Fruit fly (Drosophila melanogaster): Measurements from ENCODE around the gene dop.

dop gene

DNA sequence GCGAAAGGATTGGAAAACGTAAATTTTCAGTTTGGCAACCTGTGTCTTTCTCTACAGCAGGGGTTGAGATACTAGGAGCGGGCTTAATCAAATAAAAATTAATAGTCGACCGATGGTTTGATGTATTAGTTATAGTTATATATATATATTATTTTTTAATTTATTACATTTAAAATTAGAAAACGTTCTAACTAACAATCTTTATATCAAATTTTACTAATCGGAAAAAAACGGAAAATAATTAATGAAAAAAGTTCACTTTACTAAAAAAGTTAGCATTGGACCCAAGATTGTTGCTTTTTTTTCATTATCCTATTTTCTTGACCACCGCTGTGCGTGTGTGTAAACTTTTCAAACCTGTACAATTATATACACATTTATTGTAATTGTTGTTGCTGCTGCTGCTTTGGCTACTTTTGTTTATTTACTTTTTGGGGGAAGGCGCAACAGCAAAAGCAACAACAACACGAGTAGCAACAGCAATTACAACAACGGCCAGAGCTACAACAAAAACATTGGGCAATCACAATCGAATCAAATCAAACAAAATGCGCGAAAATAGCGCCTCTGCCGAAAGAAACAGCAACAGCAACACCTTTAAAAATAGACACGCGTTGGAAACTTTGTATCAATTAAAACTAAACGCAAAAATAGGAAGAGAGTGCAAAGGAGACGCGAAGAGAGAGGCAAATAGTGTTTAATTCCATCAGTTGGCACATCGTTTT lies 26.9 kb downstream of the dop start (continued):
- TF ChIP-seq croc (GFP tag; conservative IDR thresholded peaks at IDR 0.05) (no peak), Max (GFP tag; optimal IDR thresholded peaks at IDR 0.05) (no peak), CG11247 (GFP tag; IDR thresholded peaks at IDR 0.05) (no peak), Sin3A (optimal IDR thresholded peaks at IDR 0.05) (no peak), HmgD (GFP tag; optimal IDR thresholded peaks at IDR 0.05) (no peak), dmrt11E (tag; optimal IDR thresholded peaks at IDR 0.05) (peak; percentile 28), vfl (GFP tag; optimal IDR thresholded peaks at IDR 0.05) (no peak), CG15696 (tag; optimal IDR thresholded peaks at IDR 0.05) (peak; percentile 26), ranshi (GFP tag; IDR thresholded peaks at IDR 0.05) (peak; percentile 56), CG7987 (GFP tag; optimal IDR thresholded peaks at IDR 0.05) (no peak), crp (GFP tag; optimal IDR thresholded peaks at IDR 0.05) (no peak), Sry-δ (GFP tag; optimal IDR thresholded peaks at IDR 0.05) (no peak), NC2α (GFP tag; optimal IDR thresholded peaks at IDR 0.05) (no peak), CG7963 (GFP tag; IDR thresholded peaks at IDR 0.05; ENCODE audit: partially characterized antibody) (no peak), CG12236 (GFP tag; optimal IDR thresholded peaks at IDR 0.05) (no peak), CG14965 (GFP tag; optimal IDR thresholded peaks at IDR 0.05; ENCODE audit: borderline replicate concordance) (no peak), zen (tag; optimal IDR thresholded peaks at IDR 0.05) (no peak), CG30403 (GFP tag; optimal IDR thresholded peaks at IDR 0.05) (peak; percentile 3), vvl (GFP tag; IDR thresholded peaks at IDR 0.05) (0 out of 2 replicates have a peak, but pooled peaks have one; percentile 36), CG16779 (GFP tag; IDR thresholded peaks at IDR 0.05) (no peak), CG12071 (GFP tag; optimal IDR thresholded peaks at IDR 0.05) (no peak), CG6272 (GFP tag; IDR thresholded peaks at IDR 0.05) (no peak), disco-r (GFP tag; optimal IDR thresholded peaks at IDR 0.05) (no peak), CG4404 (GFP tag; IDR thresholded peaks at IDR 0.05) (no peak), dysf (GFP tag; IDR thresholded peaks at IDR 0.05) (peak; percentile 67; the same call in 2 of the 3 replicates), Ravus (GFP tag; IDR thresholded peaks at IDR 0.05) (no peak), h (optimal IDR thresholded peaks at IDR 0.05) (no peak), CG3163 (GFP tag; optimal IDR thresholded peaks at IDR 0.05) (no peak), al (GFP tag; IDR thresholded peaks at IDR 0.05) (peak; percentile 33; the same call in 1 of the 2 replicates), esg (GFP tag; conservative IDR thresholded peaks at IDR 0.05) (no peak; the same call in 1 of the 2 replicates), Hr3 (GFP tag; optimal IDR thresholded peaks at IDR 0.05) (peak; percentile 44), CG6683 (GFP tag; optimal IDR thresholded peaks at IDR 0.05) (peak; percentile 45), CG10959 (GFP tag; IDR thresholded peaks at IDR 0.05) (no peak), CG7357 (GFP tag; IDR thresholded peaks at IDR 0.05) (no peak), CkIIα-i1 (GFP tag; IDR thresholded peaks at IDR 0.05) (no peak), dm (GFP tag; optimal IDR thresholded peaks at IDR 0.05) (no peak), CG2116 (GFP tag; optimal IDR thresholded peaks at IDR 0.05) (no peak), CG10654 (GFP tag; optimal IDR thresholded peaks at IDR 0.05) (no peak), CG8089 (GFP tag; optimal IDR thresholded peaks at IDR 0.05) (no peak), CG13424 (tag; optimal IDR thresholded peaks at IDR 0.05) (peak; percentile 71), CG34376 (GFP tag; optimal IDR thresholded peaks at IDR 0.05) (no peak), Six4 (GFP tag; optimal IDR thresholded peaks at IDR 0.05) (no peak), tna (GFP tag; IDR thresholded peaks at IDR 0.05; ENCODE audit: partially characterized antibody) (no peak), wdn (GFP tag; IDR thresholded peaks at IDR 0.05) (no peak), CG10979 (tag; optimal IDR thresholded peaks at IDR 0.05) (peak; percentile 59), so (GFP tag; IDR thresholded peaks at IDR 0.05) (no peak), E2f2 (GFP tag; IDR thresholded peaks at IDR 0.05) (peak; percentile 30; the same call in 1 of the 2 replicates), CG17612 (GFP tag; IDR thresholded peaks at IDR 0.05) (no peak), D (optimal IDR thresholded peaks at IDR 0.05) (no peak), D (GFP tag; optimal IDR thresholded peaks at IDR 0.05) (peak; percentile 21), NK7.1 (GFP tag; optimal IDR thresholded peaks at IDR 0.05) (no peak), CG17186 (GFP tag; optimal IDR thresholded peaks at IDR 0.05) (no peak)

Data from whole organism, embryonic.